Fruit fly (Drosophila melanogaster): Measurements from ENCODE around the gene PH4alphaPV.

DNA sequence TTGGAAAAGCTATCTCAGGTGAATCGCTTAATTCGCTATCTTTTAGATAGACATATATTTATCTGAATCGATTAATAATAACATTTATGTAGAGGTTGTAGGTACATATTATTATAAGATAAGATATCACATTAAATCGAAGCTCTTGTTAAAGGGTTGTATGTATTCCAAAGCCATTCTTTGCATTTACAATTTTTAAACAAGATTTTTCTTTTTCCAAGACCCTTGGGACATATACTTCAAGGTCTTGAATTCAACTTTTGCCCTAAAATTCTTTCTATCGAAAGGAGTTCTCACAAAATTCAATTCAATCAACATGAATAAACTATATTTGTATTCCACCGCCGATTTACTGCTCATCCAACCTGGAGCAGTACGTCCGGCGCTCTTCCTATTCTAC is 500 bp upstream of the PH4alphaPV start, which contains the start of gene CG34432:
- TF ChIP-seq CG8478 (optimal IDR thresholded peaks at IDR 0.05) (no peak), CTCF (optimal IDR thresholded peaks at IDR 0.05) (no peak)

Data from S2 (cell line).